Worm (Caenorhabditis elegans) whole organism, L2 larva: ENCODE data around the gene W02B12.1.

Experiments used
- C34F6.9 ChIP-seq: fragments of 150-350 bp; optimal IDR thresholded peaks from 2 replicates; lab custom pipeline; 2014; ENCODE audit warnings: missing biosample characterization, missing genetic modification characterization
- F13H6.1 ChIP-seq: sonication (generic microtip); optimal IDR thresholded peaks from 2 replicates; lab custom pipeline; 2016; ENCODE audit warnings: missing genetic modification characterization, missing compliant biosample characterization
- R02D3.7 ChIP-seq: fragments of 150-350 bp; optimal IDR thresholded peaks from 2 replicates; lab custom pipeline; 2014; ENCODE audit warnings: missing biosample characterization, missing genetic modification characterization
- Y55F3AM.14 ChIP-seq: fragments of 200-800 bp; sonication (Bioruptor generic); optimal IDR thresholded peaks from 2 replicates; lab custom pipeline; 2018; ENCODE audit warnings: mild to moderate bottlenecking, missing genetic modification characterization, missing compliant biosample characterization
- ZK546.5 ChIP-seq: sonication (generic microtip); optimal IDR thresholded peaks from 2 replicates; lab custom pipeline; 2017; ENCODE audit warnings: missing biosample characterization, missing genetic modification characterization
- alr-1 ChIP-seq: fragments of 150-350 bp; optimal IDR thresholded peaks from 2 replicates; lab custom pipeline; 2014; ENCODE audit warnings: missing biosample characterization, missing genetic modification characterization
- aly-2 ChIP-seq: fragments of 150-350 bp; optimal IDR thresholded peaks from 2 replicates; lab custom pipeline; 2014; ENCODE audit warnings: missing biosample characterization, missing genetic modification characterization
- ama-1 ChIP-seq: fragments of 150-350 bp; optimal IDR thresholded peaks from 2 replicates; lab custom pipeline; 2018; ENCODE audit warnings: inconsistent platforms
- blmp-1 ChIP-seq: sonication (generic microtip); optimal IDR thresholded peaks from 2 replicates; lab custom pipeline; 2017; ENCODE audit warnings: missing genetic modification characterization, mild to moderate bottlenecking, missing compliant biosample characterization, antibody characterized with exemption, moderate library complexity; ENCODE audit not compliant: insufficient read depth
- ceh-16 ChIP-seq: fragments of 150-350 bp; optimal IDR thresholded peaks from 2 replicates; lab custom pipeline; 2014; ENCODE audit warnings: missing biosample characterization, missing genetic modification characterization
- ceh-82 ChIP-seq: fragments of 150-350 bp; optimal IDR thresholded peaks from 2 replicates; lab custom pipeline; 2014; ENCODE audit warnings: missing biosample characterization, missing genetic modification characterization
- crh-2 ChIP-seq: sonication (generic microtip); optimal IDR thresholded peaks from 2 replicates; lab custom pipeline; 2017; ENCODE audit warnings: missing biosample characterization, missing genetic modification characterization
- dmd-4 ChIP-seq: sonication (generic microtip); optimal IDR thresholded peaks from 2 replicates; lab custom pipeline; 2017; ENCODE audit warnings: missing biosample characterization, missing genetic modification characterization
- egl-27 ChIP-seq: sonication (generic microtip); optimal IDR thresholded peaks from 3 replicates; lab custom pipeline; 2017; ENCODE audit warnings: missing biosample characterization, missing genetic modification reagents, missing genetic modification characterization
- elt-1 ChIP-seq: fragments of 150-350 bp; optimal IDR thresholded peaks from 2 replicates; lab custom pipeline; 2014; ENCODE audit warnings: missing biosample characterization, missing genetic modification characterization
- elt-3 ChIP-seq: sonication (generic microtip); optimal IDR thresholded peaks from 2 replicates; lab custom pipeline; 2017; ENCODE audit warnings: missing biosample characterization, missing genetic modification characterization
- fos-1 ChIP-seq: fragments of 150-350 bp; optimal IDR thresholded peaks from 2 replicates; lab custom pipeline; 2014; ENCODE audit warnings: missing biosample characterization, missing genetic modification characterization
- gmeb-1 ChIP-seq: fragments of 150-350 bp; optimal IDR thresholded peaks from 2 replicates; lab custom pipeline; 2014; ENCODE audit warnings: missing biosample characterization, missing genetic modification characterization
- lin-11 ChIP-seq: fragments of 150-350 bp; sonication (generic microtip); optimal IDR thresholded peaks from 2 replicates; lab custom pipeline; 2014; ENCODE audit warnings: missing biosample characterization, missing genetic modification characterization, inconsistent platforms, mixed read lengths
- lin-13 ChIP-seq: fragments of 150-350 bp; optimal IDR thresholded peaks from 2 replicates; lab custom pipeline; 2014; ENCODE audit warnings: missing biosample characterization, missing genetic modification reagents, missing genetic modification characterization
- lin-39 ChIP-seq: fragments of 150-350 bp; optimal IDR thresholded peaks from 2 replicates; lab custom pipeline; 2014; ENCODE audit warnings: missing biosample characterization, missing genetic modification reagents, missing genetic modification characterization
- lsy-2 ChIP-seq, 2 experiments: fragments of 150-350 bp in 1 of 2; sonication (generic microtip) in 1 of 2; optimal IDR thresholded peaks; 2 replicates each; lab custom pipeline; 2014 to 2017; ENCODE audit warnings: missing biosample characterization in 2 of 2, missing genetic modification characterization in 2 of 2
- mab-5 ChIP-seq: fragments of 150-350 bp; optimal IDR thresholded peaks from 2 replicates; lab custom pipeline; 2014; ENCODE audit warnings: missing biosample characterization, missing genetic modification characterization
- mbf-1 ChIP-seq: sonication (generic microtip); optimal IDR thresholded peaks from 2 replicates; lab custom pipeline; 2017; ENCODE audit warnings: missing biosample characterization, missing genetic modification characterization
- mdl-1 ChIP-seq, 2 experiments: fragments of 150-350 bp in 1 of 2; sonication (generic microtip) in 1 of 2; optimal IDR thresholded peaks; 2 replicates each; lab custom pipeline; 2017; ENCODE audit warnings: missing biosample characterization in 2 of 2, missing genetic modification characterization in 2 of 2
- nhr-10 ChIP-seq: sonication (generic microtip); optimal IDR thresholded peaks from 2 replicates; lab custom pipeline; 2017; ENCODE audit warnings: missing biosample characterization, missing genetic modification characterization
- nhr-11 ChIP-seq: fragments of 150-350 bp; optimal IDR thresholded peaks from 2 replicates; lab custom pipeline; 2014; ENCODE audit warnings: missing biosample characterization, missing genetic modification characterization
- nhr-12 ChIP-seq: fragments of 150-350 bp; optimal IDR thresholded peaks from 2 replicates; lab custom pipeline; 2014; ENCODE audit warnings: missing biosample characterization, missing genetic modification characterization
- nhr-129 ChIP-seq: fragments of 150-350 bp; optimal IDR thresholded peaks from 2 replicates; lab custom pipeline; 2014; ENCODE audit warnings: missing biosample characterization, missing genetic modification characterization
- nhr-21 ChIP-seq: fragments of 150-350 bp; optimal IDR thresholded peaks from 2 replicates; lab custom pipeline; 2014; ENCODE audit warnings: missing biosample characterization, missing genetic modification characterization
- nhr-23 ChIP-seq: fragments of 150-350 bp; optimal IDR thresholded peaks from 2 replicates; lab custom pipeline; 2014; ENCODE audit warnings: missing biosample characterization, missing genetic modification reagents, missing genetic modification characterization
- nhr-237 ChIP-seq: fragments of 150-350 bp; optimal IDR thresholded peaks from 2 replicates; lab custom pipeline; 2014; ENCODE audit warnings: missing biosample characterization, missing genetic modification characterization
- nhr-25 ChIP-seq: fragments of 150-350 bp; sonication (generic microtip); optimal IDR thresholded peaks from 3 replicates; lab custom pipeline; 2014; ENCODE audit warnings: missing biosample characterization, missing genetic modification characterization
- nhr-6 ChIP-seq: fragments of 150-350 bp; optimal IDR thresholded peaks from 2 replicates; lab custom pipeline; 2014; ENCODE audit warnings: missing biosample characterization, missing genetic modification characterization
- nhr-77 ChIP-seq: fragments of 150-350 bp; optimal IDR thresholded peaks from 2 replicates; lab custom pipeline; 2014; ENCODE audit warnings: missing biosample characterization, missing genetic modification characterization
- peb-1 ChIP-seq: fragments of 150-350 bp; optimal IDR thresholded peaks from 2 replicates; lab custom pipeline; 2014; ENCODE audit warnings: missing biosample characterization, missing genetic modification characterization
- sem-4 ChIP-seq: fragments of 150-350 bp; optimal IDR thresholded peaks from 2 replicates; lab custom pipeline; 2014; ENCODE audit warnings: missing biosample characterization, missing genetic modification reagents, missing genetic modification characterization
- skn-1 ChIP-seq: sonication (generic microtip); optimal IDR thresholded peaks from 2 replicates; lab custom pipeline; 2017; ENCODE audit warnings: missing biosample characterization, missing genetic modification characterization
- sma-3 ChIP-seq: sonication (generic microtip); optimal IDR thresholded peaks from 2 replicates; lab custom pipeline; 2016; ENCODE audit warnings: missing genetic modification reagents, missing genetic modification characterization, missing compliant biosample characterization
- sma-9 ChIP-seq, 2 experiments: fragments of 150-350 bp in 1 of 2; sonication (generic microtip) in 1 of 2; optimal IDR thresholded peaks; 2 replicates each; lab custom pipeline; 2014 to 2016; ENCODE audit warnings: missing genetic modification characterization in 2 of 2, mild to moderate bottlenecking in 1 of 2, missing biosample characterization in 1 of 2, missing compliant biosample characterization in 1 of 2, missing genetic modification reagents in 1 of 2, moderate library complexity in 1 of 2
- snpc-4 ChIP-seq: fragments of 150-350 bp; optimal IDR thresholded peaks from 2 replicates; lab custom pipeline; 2014; ENCODE audit warnings: missing biosample characterization, missing genetic modification characterization
- unc-39 ChIP-seq: fragments of 150-350 bp; optimal IDR thresholded peaks from 2 replicates; lab custom pipeline; 2014; ENCODE audit warnings: missing biosample characterization, missing genetic modification characterization
- unc-55 ChIP-seq: fragments of 150-350 bp; sonication (generic microtip); optimal IDR thresholded peaks from 3 replicates; lab custom pipeline; 2014; ENCODE audit warnings: missing biosample characterization, missing genetic modification reagents, missing genetic modification characterization
- unc-62 ChIP-seq: fragments of 150-350 bp; optimal IDR thresholded peaks from 2 replicates; lab custom pipeline; 2014; ENCODE audit warnings: missing biosample characterization, missing genetic modification reagents, missing genetic modification characterization
- zag-1 ChIP-seq: fragments of 150-350 bp; optimal IDR thresholded peaks from 2 replicates; lab custom pipeline; 2014; ENCODE audit warnings: missing biosample characterization, missing genetic modification characterization
- ztf-1 ChIP-seq: fragments of 200-800 bp; sonication (Bioruptor generic); conservative IDR thresholded peaks from 2 replicates; pipeline ENCODE4 v1.3.6; 2022; ENCODE audit warnings: missing genetic modification characterization, missing compliant biosample characterization
- ztf-11 ChIP-seq: sonication (generic microtip); optimal IDR thresholded peaks from 2 replicates; lab custom pipeline; 2017; ENCODE audit warnings: missing biosample characterization, missing genetic modification characterization
- ztf-4 ChIP-seq: fragments of 150-350 bp; optimal IDR thresholded peaks from 2 replicates; lab custom pipeline; 2014; ENCODE audit warnings: missing biosample characterization, missing genetic modification characterization

Gene W02B12.1

DNA sequence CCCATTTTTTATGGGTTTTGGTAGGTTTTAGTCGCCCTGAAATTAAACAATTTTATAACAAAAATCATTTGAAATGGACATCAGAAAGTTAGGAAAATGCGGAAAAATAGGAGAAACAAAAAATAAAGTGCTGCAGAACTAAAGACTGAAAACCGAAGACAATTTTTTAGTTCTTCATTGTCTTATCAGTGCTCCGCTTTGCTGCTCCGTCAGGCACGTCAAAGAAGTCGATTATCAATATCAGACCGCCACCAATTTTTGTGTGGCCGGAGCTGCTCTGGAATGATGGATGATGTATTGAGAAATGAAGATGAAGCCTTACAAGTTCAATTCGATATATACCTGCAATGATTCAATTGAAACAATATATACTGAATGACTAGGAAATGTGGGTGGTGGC lies 10.4 kb upstream of the W02B12.1 start, which contains the start of gene vha-6:
Gene vha-6, minus strand, starts transcription at position 36 of the 400 bp plus-strand sequence.
- TF ChIP-seq unc-62 (GFP tag; lab: Kevin White, UChicago) = no peak
- TF ChIP-seq mab-5 (tag; lab: Kevin White, UChicago) = no peak
- TF ChIP-seq ztf-1 (GFP tag; lab: Robert Waterston, UW) = no peak
- TF ChIP-seq nhr-237 (tag; lab: Kevin White, UChicago) = no peak
- TF ChIP-seq fos-1 (tag; lab: Kevin White, UChicago) = peak; percentile 52
- no peak for TF ChIP-seq lin-13 (GFP tag; lab: Kevin White, UChicago)
- TF ChIP-seq ceh-82 (tag; lab: Kevin White, UChicago) = no peak
- peak; percentile 39 for TF ChIP-seq crh-2 (tag; lab: Kevin White, UChicago)
- no peak for TF ChIP-seq unc-55 (GFP tag; lab: Kevin White, UChicago)
- no peak for TF ChIP-seq ceh-16 (tag; lab: Kevin White, UChicago)
- TF ChIP-seq unc-39 (tag; lab: Kevin White, UChicago) = no peak
- TF ChIP-seq Y55F3AM.14 (GFP tag; lab: Kevin White, UChicago) = no peak
- no peak for TF ChIP-seq elt-3 (tag; lab: Kevin White, UChicago)
- TF ChIP-seq F13H6.1 (tag; lab: Kevin White, UChicago) = no peak
- no peak for TF ChIP-seq ztf-11 (tag; lab: Kevin White, UChicago)
- TF ChIP-seq sma-9 (GFP tag; optimal IDR thresholded peaks at IDR 0.05; lab: Kevin White, UChicago) = no peak
- no peak for TF ChIP-seq sma-9 (tag; optimal IDR thresholded peaks at IDR 0.05; lab: Kevin White, UChicago)
- TF ChIP-seq alr-1 (tag; lab: Kevin White, UChicago) = no peak

ce11 chrII:11440265-11440664 lies 8.6 kb upstream of the W02B12.1 start, which contains the start of gene VW02B12L.2:
Gene VW02B12L.2 (minus strand): TSS chrII:11440329.
- TF ChIP-seq sem-4 (tag; lab: Kevin White, UChicago) (no peak), lin-13 (GFP tag; lab: Kevin White, UChicago) (peak; percentile 22), nhr-12 (tag; lab: Kevin White, UChicago) (no peak), C34F6.9 (tag; lab: Kevin White, UChicago) (peak; percentile 72), mab-5 (tag; lab: Kevin White, UChicago) (no peak), F13H6.1 (tag; lab: Kevin White, UChicago) (no peak), nhr-25 (tag; lab: Kevin White, UChicago) (no peak), nhr-77 (tag; lab: Kevin White, UChicago) (no peak), ama-1 (lab: Kevin White, UChicago) (no peak), peb-1 (tag; lab: Kevin White, UChicago) (no peak), nhr-11 (tag; lab: Kevin White, UChicago) (no peak), ztf-4 (tag; lab: Kevin White, UChicago) (no peak), R02D3.7 (tag; lab: Kevin White, UChicago) (peak; percentile 73), nhr-10 (tag; lab: Kevin White, UChicago) (no peak), crh-2 (tag; lab: Kevin White, UChicago) (no peak), sma-3 (GFP tag; lab: Kevin White, UChicago) (no peak), elt-3 (tag; lab: Kevin White, UChicago) (no peak), ztf-11 (tag; lab: Kevin White, UChicago) (no peak), blmp-1 (peak; percentile 8), mbf-1 (tag; lab: Kevin White, UChicago) (no peak), unc-55 (GFP tag; lab: Kevin White, UChicago) (peak; percentile 78), skn-1 (tag; lab: Kevin White, UChicago) (no peak), ceh-82 (tag; lab: Kevin White, UChicago) (no peak), dmd-4 (tag; lab: Kevin White, UChicago) (no peak), nhr-6 (tag; lab: Kevin White, UChicago) (no peak), nhr-237 (tag; lab: Kevin White, UChicago) (no peak), egl-27 (tag; lab: Kevin White, UChicago) (no peak), lsy-2 (tag; optimal IDR thresholded peaks at IDR 0.05; lab: Kevin White, UChicago) (peak; percentile 34 to 72), aly-2 (tag; lab: Kevin White, UChicago) (no peak), ZK546.5 (tag; lab: Kevin White, UChicago) (no peak), Y55F3AM.14 (GFP tag; lab: Kevin White, UChicago) (no peak), lin-11 (no peak), nhr-129 (peak; percentile 51), gmeb-1 (tag; lab: Kevin White, UChicago) (peak; percentile 81), zag-1 (tag; lab: Kevin White, UChicago) (no peak), nhr-23 (tag; lab: Kevin White, UChicago) (no peak), lin-39 (tag; lab: Kevin White, UChicago) (no peak), mdl-1 (tag; optimal IDR thresholded peaks at IDR 0.05; lab: Kevin White, UChicago) (no peak), sma-9 (GFP tag; optimal IDR thresholded peaks at IDR 0.05; lab: Kevin White, UChicago) (peak; percentile 33), sma-9 (tag; optimal IDR thresholded peaks at IDR 0.05; lab: Kevin White, UChicago) (no peak), unc-39 (tag; lab: Kevin White, UChicago) (no peak), fos-1 (tag; lab: Kevin White, UChicago) (no peak), elt-1 (no peak), snpc-4 (tag; lab: Kevin White, UChicago) (no peak), ztf-1 (GFP tag; lab: Robert Waterston, UW) (no peak), unc-62 (GFP tag; lab: Kevin White, UChicago) (no peak), alr-1 (tag; lab: Kevin White, UChicago) (no peak), nhr-21 (tag; lab: Kevin White, UChicago) (no peak), ceh-16 (tag; lab: Kevin White, UChicago) (no peak)
